Worm (Caenorhabditis elegans): ENCODE results near the gene ZC13.2.

- no peak for TF ChIP-seq dpl-1 (GFP tag; optimal IDR thresholded peaks at IDR 0.05)
- no peak for TF ChIP-seq zag-1 (tag; optimal IDR thresholded peaks at IDR 0.05)
- TF ChIP-seq ceh-90 (tag; optimal IDR thresholded peaks at IDR 0.05): no peak
- no peak for TF ChIP-seq rnt-1 (tag; optimal IDR thresholded peaks at IDR 0.05)
- no peak for TF ChIP-seq isw-1 (GFP tag; IDR thresholded peaks at IDR 0.05)
- TF ChIP-seq fkh-10 (GFP tag; optimal IDR thresholded peaks at IDR 0.05): no peak
- no peak for TF ChIP-seq ama-1 (optimal IDR thresholded peaks at IDR 0.05)
- no peak for TF ChIP-seq unc-62 (GFP tag; optimal IDR thresholded peaks at IDR 0.05)
- TF ChIP-seq alr-1 (tag; optimal IDR thresholded peaks at IDR 0.05; ENCODE audit: borderline replicate concordance): no peak
- no peak for TF ChIP-seq mdl-1 (tag; optimal IDR thresholded peaks at IDR 0.05)
- no peak for TF ChIP-seq blmp-1 (tag; optimal IDR thresholded peaks at IDR 0.05)
- TF ChIP-seq nhr-77 (tag; optimal IDR thresholded peaks at IDR 0.05): no peak
These were observed 45.7 kb downstream of the ZC13.2 start for ce11 chrX:926125-926524.
